Worm (Caenorhabditis elegans): Measurements from ENCODE around the gene T21B6.3.

DNA sequence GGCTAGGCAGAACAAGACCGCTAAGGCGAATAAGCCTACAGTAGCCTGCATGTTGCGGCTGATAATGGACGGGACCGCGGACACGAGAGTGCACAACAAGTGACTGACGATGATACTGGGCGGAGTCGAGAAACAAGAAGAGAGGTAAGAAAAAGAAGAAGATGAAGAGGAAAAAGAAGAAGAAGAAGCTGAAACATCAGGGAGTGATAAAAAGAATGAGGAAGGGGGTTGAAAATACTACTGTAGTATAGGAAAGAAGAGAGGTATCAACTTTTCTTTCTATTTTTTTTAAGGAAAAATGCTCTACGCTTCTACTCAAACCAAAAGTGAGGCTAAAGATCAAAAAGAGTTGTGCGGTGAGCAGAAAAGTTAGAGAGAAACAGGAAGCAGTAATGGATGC lies at the start of gene T21B6.3:
- TF ChIP-seq W03F9.2 (tag; optimal IDR thresholded peaks at IDR 0.05) (no peak), him-1 (tag; optimal IDR thresholded peaks at IDR 0.05) (no peak), dao-5 (tag; optimal IDR thresholded peaks at IDR 0.05) (no peak)

All from whole organism, L4/young adult.